Worm (Caenorhabditis elegans) whole organism, late embryonic: Measurements from ENCODE around the gene anmt-2.

Experiments used
- C08G9.2 ChIP-seq: sonication (generic microtip); optimal IDR thresholded peaks from 2 replicates; lab custom pipeline; 2016; ENCODE audit warnings: mild to moderate bottlenecking, missing genetic modification characterization, moderate library complexity, missing compliant biosample characterization
- C38D4.7 ChIP-seq: fragments of 200-800 bp; sonication (Bioruptor generic); optimal IDR thresholded peaks from 2 replicates; lab custom pipeline; 2018; ENCODE audit warnings: mild to moderate bottlenecking, missing genetic modification characterization, moderate library complexity, missing compliant biosample characterization
- K02D7.2 ChIP-seq: sonication (generic microtip); optimal IDR thresholded peaks from 2 replicates; lab custom pipeline; 2017; ENCODE audit warnings: mild to moderate bottlenecking, missing genetic modification characterization, missing compliant biosample characterization
- K09A11.1 ChIP-seq: sonication (generic microtip); optimal IDR thresholded peaks from 2 replicates; lab custom pipeline; 2017; ENCODE audit warnings: antibody characterized with exemption, mild to moderate bottlenecking, missing genetic modification characterization, missing compliant biosample characterization; ENCODE audit not compliant: insufficient read depth
- T23F11.4 ChIP-seq: fragments of 200-800 bp; sonication (Bioruptor generic); optimal IDR thresholded peaks from 2 replicates; lab custom pipeline; 2018; ENCODE audit warnings: mild to moderate bottlenecking, missing genetic modification characterization, missing compliant biosample characterization
- Y22D7AL.16 ChIP-seq: sonication (generic microtip); optimal IDR thresholded peaks from 2 replicates; lab custom pipeline; 2016; ENCODE audit warnings: missing genetic modification characterization, missing compliant biosample characterization
- ahr-1 ChIP-seq: sonication (generic microtip); optimal IDR thresholded peaks from 2 replicates; lab custom pipeline; 2016; ENCODE audit warnings: missing genetic modification characterization, missing compliant biosample characterization
- ama-1 ChIP-seq: fragments of 150-350 bp; optimal IDR thresholded peaks from 2 replicates; lab custom pipeline; 2014
- ceh-14 ChIP-seq: sonication (generic microtip); optimal IDR thresholded peaks from 2 replicates; lab custom pipeline; 2016; ENCODE audit warnings: missing genotype, missing genetic modification characterization, missing compliant biosample characterization
- ceh-19 ChIP-seq: fragments of 200-800 bp; sonication (Bioruptor generic); optimal IDR thresholded peaks from 2 replicates; lab custom pipeline; 2018; ENCODE audit warnings: mild to moderate bottlenecking, missing genetic modification characterization, missing compliant biosample characterization
- ceh-2 ChIP-seq: sonication (generic microtip); optimal IDR thresholded peaks from 2 replicates; lab custom pipeline; 2016; ENCODE audit warnings: missing genotype, missing genetic modification characterization, missing compliant biosample characterization
- ceh-31 ChIP-seq: sonication (generic microtip); optimal IDR thresholded peaks from 2 replicates; lab custom pipeline; 2016; ENCODE audit warnings: missing genetic modification characterization, missing compliant biosample characterization
- ceh-34 ChIP-seq: sonication (generic microtip); optimal IDR thresholded peaks from 2 replicates; lab custom pipeline; 2016; ENCODE audit warnings: mild to moderate bottlenecking, missing genetic modification characterization, missing compliant biosample characterization
- ceh-48 ChIP-seq: sonication (generic microtip); optimal IDR thresholded peaks from 2 replicates; lab custom pipeline; 2016; ENCODE audit warnings: missing genetic modification characterization, inconsistent platforms, missing compliant biosample characterization
- dmd-4 ChIP-seq: sonication (generic microtip); optimal IDR thresholded peaks from 2 replicates; lab custom pipeline; 2016; ENCODE audit warnings: borderline replicate concordance, missing genetic modification characterization, missing compliant biosample characterization
- dve-1 ChIP-seq: sonication (generic microtip); optimal IDR thresholded peaks from 2 replicates; lab custom pipeline; 2017; ENCODE audit warnings: antibody characterized with exemption, mild to moderate bottlenecking, missing genetic modification characterization, missing compliant biosample characterization
- elt-2 ChIP-seq: sonication (generic microtip); optimal IDR thresholded peaks from 2 replicates; lab custom pipeline; 2016; ENCODE audit warnings: missing genetic modification reagents, missing genetic modification characterization, missing compliant biosample characterization
- elt-4 ChIP-seq: sonication (generic microtip); optimal IDR thresholded peaks from 2 replicates; lab custom pipeline; 2016; ENCODE audit warnings: missing genetic modification characterization, missing compliant biosample characterization
- ets-4 ChIP-seq: sonication (generic microtip); optimal IDR thresholded peaks from 2 replicates; lab custom pipeline; 2016; ENCODE audit warnings: missing genetic modification characterization, missing compliant biosample characterization
- fkh-10 ChIP-seq: fragments of 150-350 bp; optimal IDR thresholded peaks from 2 replicates; lab custom pipeline; 2014; ENCODE audit warnings: missing biosample characterization, missing genetic modification reagents, missing genetic modification characterization
- gmeb-2 ChIP-seq: sonication (generic microtip); optimal IDR thresholded peaks from 2 replicates; lab custom pipeline; 2016; ENCODE audit warnings: missing genetic modification characterization, inconsistent platforms, missing compliant biosample characterization
- hlh-13 ChIP-seq: fragments of 200-800 bp; sonication (Bioruptor generic); optimal IDR thresholded peaks from 2 replicates; lab custom pipeline; 2018; ENCODE audit warnings: mild to moderate bottlenecking, missing genetic modification characterization, missing compliant biosample characterization
- hlh-30 ChIP-seq: sonication (generic microtip); optimal IDR thresholded peaks from 2 replicates; lab custom pipeline; 2017; ENCODE audit warnings: antibody characterized with exemption, missing genetic modification characterization, missing compliant biosample characterization; ENCODE audit not compliant: insufficient read depth
- hlh-6 ChIP-seq: sonication (generic microtip); optimal IDR thresholded peaks from 2 replicates; lab custom pipeline; 2016; ENCODE audit warnings: missing genotype, missing genetic modification characterization, missing compliant biosample characterization
- madf-2 ChIP-seq: sonication (generic microtip); optimal IDR thresholded peaks from 2 replicates; lab custom pipeline; 2017; ENCODE audit warnings: missing genetic modification characterization, missing compliant biosample characterization
- nfya-1 ChIP-seq: sonication (generic microtip); optimal IDR thresholded peaks from 2 replicates; lab custom pipeline; 2017; ENCODE audit warnings: missing genetic modification characterization, mild to moderate bottlenecking, missing compliant biosample characterization, antibody characterized with exemption, moderate library complexity
- odd-2 ChIP-seq: sonication (generic microtip); optimal IDR thresholded peaks from 2 replicates; lab custom pipeline; 2017; ENCODE audit warnings: antibody characterized with exemption, mild to moderate bottlenecking, missing genetic modification characterization, missing compliant biosample characterization
- pag-3 ChIP-seq: sonication (generic microtip); optimal IDR thresholded peaks from 2 replicates; lab custom pipeline; 2016; ENCODE audit warnings: missing compliant biosample characterization, missing genetic modification characterization, borderline replicate concordance
- pat-9 ChIP-seq: fragments of 200-800 bp; sonication (Bioruptor generic); optimal IDR thresholded peaks from 2 replicates; lab custom pipeline; 2018; ENCODE audit warnings: mild to moderate bottlenecking, missing genetic modification characterization, moderate library complexity, missing compliant biosample characterization
- pax-1 ChIP-seq: fragments of 150-350 bp; optimal IDR thresholded peaks from 2 replicates; lab custom pipeline; 2014; ENCODE audit warnings: missing biosample characterization, missing genetic modification characterization
- pqm-1 ChIP-seq: sonication (generic microtip); optimal IDR thresholded peaks from 2 replicates; lab custom pipeline; 2016; ENCODE audit warnings: missing genetic modification characterization, missing compliant biosample characterization
- pros-1 ChIP-seq: fragments of 150-350 bp; optimal IDR thresholded peaks from 2 replicates; lab custom pipeline; 2014; ENCODE audit warnings: missing biosample characterization, missing genetic modification reagents, missing genetic modification characterization
- ref-2 ChIP-seq: sonication (generic microtip); optimal IDR thresholded peaks from 2 replicates; lab custom pipeline; 2016; ENCODE audit warnings: missing genetic modification characterization, missing compliant biosample characterization
- rnt-1 ChIP-seq: sonication (generic microtip); optimal IDR thresholded peaks from 2 replicates; lab custom pipeline; 2016; ENCODE audit warnings: missing genetic modification characterization, missing compliant biosample characterization
- sdc-2 ChIP-seq: sonication (generic microtip); optimal IDR thresholded peaks from 2 replicates; lab custom pipeline; 2016; ENCODE audit warnings: missing genotype, missing genetic modification characterization, missing compliant biosample characterization
- sox-2 ChIP-seq: fragments of 200-800 bp; sonication (Bioruptor generic); IDR thresholded peaks from 2 replicates; pipeline ENCODE4 v1.3.6; 2022; ENCODE audit warnings: missing genetic modification reagents, missing genetic modification characterization, missing compliant biosample characterization
- syd-9 ChIP-seq: sonication (generic microtip); optimal IDR thresholded peaks from 2 replicates; lab custom pipeline; 2016; ENCODE audit warnings: mild to moderate bottlenecking, missing genetic modification characterization, moderate library complexity, missing compliant biosample characterization
- tbx-2 ChIP-seq: sonication (generic microtip); optimal IDR thresholded peaks from 2 replicates; lab custom pipeline; 2016; ENCODE audit warnings: missing genetic modification characterization, missing compliant biosample characterization
- tbx-7 ChIP-seq: sonication (generic microtip); optimal IDR thresholded peaks from 2 replicates; lab custom pipeline; 2016; ENCODE audit warnings: missing genotype, missing genetic modification characterization, missing compliant biosample characterization
- ttx-3 ChIP-seq: sonication (generic microtip); optimal IDR thresholded peaks from 2 replicates; lab custom pipeline; 2016; ENCODE audit warnings: missing genetic modification reagents, missing genetic modification characterization, missing compliant biosample characterization
- unc-3 ChIP-seq, 2 experiments: fragments of 200-800 bp in 1 of 2; sonication (Bioruptor generic) in 1 of 2; sonication (generic microtip) in 1 of 2; conservative IDR thresholded peaks in 1 of 2; optimal IDR thresholded peaks in 1 of 2; 2 replicates each; pipeline versions ENCODE4 v1.3.6 to Lab custom; 2016 to 2022; ENCODE audit warnings: missing compliant biosample characterization in 2 of 2, missing genetic modification characterization in 2 of 2, missing genetic modification reagents in 1 of 2
- unc-42 ChIP-seq: sonication (generic microtip); optimal IDR thresholded peaks from 2 replicates; lab custom pipeline; 2016; ENCODE audit warnings: missing genotype, missing genetic modification characterization, missing compliant biosample characterization
- ztf-16 ChIP-seq: sonication (generic microtip); optimal IDR thresholded peaks from 2 replicates; lab custom pipeline; 2017; ENCODE audit warnings: missing genetic modification characterization, missing compliant biosample characterization

The anmt-2 gene

DNA sequence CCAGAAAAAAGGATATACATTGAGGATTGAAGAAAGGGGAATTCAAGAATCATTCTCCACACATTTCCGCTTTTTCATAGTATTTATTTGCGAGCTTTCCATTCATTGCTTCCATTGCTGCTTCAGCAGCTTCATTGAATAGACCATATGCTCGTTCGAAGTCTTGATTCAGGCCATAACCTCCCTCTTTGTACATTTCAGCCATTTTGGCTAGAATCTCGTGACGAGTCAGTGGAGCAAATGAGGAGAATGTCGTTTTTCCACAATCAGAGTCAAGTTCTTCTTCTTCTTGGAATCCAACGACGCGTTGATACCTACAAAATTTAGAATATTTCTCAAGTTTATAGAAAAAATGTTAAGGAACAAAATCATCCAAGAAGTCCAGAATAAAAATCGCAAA lies 7.7 kb upstream of the anmt-2 start:
- TF ChIP-seq sdc-2 (no peak), syd-9 (tag; lab: Kevin White, UChicago) (no peak), pat-9 (tag; lab: Kevin White, UChicago) (no peak), hlh-30 (no peak)

DNA sequence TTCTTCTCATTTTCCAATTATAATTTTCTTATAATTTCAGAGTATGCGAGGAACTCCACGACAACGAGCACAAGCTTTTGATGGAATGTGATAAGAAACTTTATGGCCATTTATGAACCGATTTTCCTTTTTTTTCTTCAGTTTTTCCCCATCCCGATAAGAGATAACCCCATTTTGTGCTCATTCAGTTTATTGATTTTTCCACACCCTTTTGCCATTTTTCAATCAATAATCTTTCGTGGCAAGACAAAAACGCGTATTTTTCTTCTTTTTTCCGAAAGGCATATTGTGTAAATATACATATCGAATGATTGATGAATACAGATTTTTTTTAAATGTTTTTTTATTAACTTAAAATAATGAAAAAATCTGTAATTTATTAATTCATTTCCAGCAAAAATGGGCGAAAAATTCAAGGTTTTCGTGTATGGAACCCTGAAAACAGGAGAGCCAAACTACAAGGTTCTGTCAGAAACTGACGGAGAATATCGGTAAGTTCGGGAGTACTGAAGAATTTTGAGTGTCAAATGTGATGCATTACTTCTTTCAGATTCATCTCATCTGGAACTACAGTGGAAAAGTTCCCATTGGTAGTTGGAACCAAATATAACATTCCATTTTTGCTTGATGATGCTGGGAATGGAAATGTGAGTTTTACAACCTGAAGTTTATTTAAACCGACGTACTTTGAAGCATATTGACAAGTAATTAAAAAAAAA lies 6.9 kb upstream of the anmt-2 start, which contains the start of gene F42A10.9:
F42A10.9 (plus strand) TSS at position 321 of the 719 bp plus-strand sequence.
- peak; percentile 18 for TF ChIP-seq elt-2
- TF ChIP-seq ceh-31 (tag; lab: Kevin White, UChicago): no peak

DNA sequence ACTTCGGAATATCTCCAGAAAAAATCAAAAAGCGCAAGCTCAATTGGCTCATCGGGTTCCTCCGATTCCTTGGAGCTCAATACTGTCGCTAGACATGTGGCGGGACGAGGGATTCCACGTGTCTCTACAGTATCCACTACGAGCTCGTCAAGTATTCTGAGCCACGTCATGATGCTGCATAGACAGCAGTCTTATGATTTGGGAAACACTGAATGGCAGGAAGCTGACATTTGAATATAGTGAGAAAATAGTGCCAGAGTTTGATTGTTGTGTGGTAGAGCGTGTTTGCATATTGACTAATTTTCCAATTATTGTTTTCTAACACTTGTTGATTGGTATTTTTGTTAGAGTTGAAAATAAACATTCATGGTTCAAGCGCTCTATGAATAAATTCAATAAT lies 5.8 kb upstream of the anmt-2 start:
- no peak for TF ChIP-seq ttx-3
- no peak for TF ChIP-seq sox-2 (GFP tag; lab: Robert Waterston, UW)
- TF ChIP-seq tbx-7 (tag; lab: Kevin White, UChicago): no peak
- no peak for TF ChIP-seq pqm-1
- no peak for TF ChIP-seq ceh-48 (tag; lab: Kevin White, UChicago)
- TF ChIP-seq ceh-34: no peak
- no peak for TF ChIP-seq ceh-2 (tag; lab: Kevin White, UChicago)
- no peak for TF ChIP-seq nfya-1 (tag; lab: Kevin White, UChicago)
- no peak for TF ChIP-seq pag-3
- no peak for TF ChIP-seq K02D7.2 (tag; lab: Kevin White, UChicago)
- TF ChIP-seq Y22D7AL.16 (tag; lab: Kevin White, UChicago): no peak
- TF ChIP-seq gmeb-2 (tag; lab: Kevin White, UChicago): no peak
- no peak for TF ChIP-seq rnt-1
- TF ChIP-seq ceh-14 (tag; lab: Kevin White, UChicago): no peak
- no peak for TF ChIP-seq unc-3 (GFP tag; conservative IDR thresholded peaks at IDR 0.05; lab: Robert Waterston, UW)
- no peak for TF ChIP-seq unc-3 (tag; optimal IDR thresholded peaks at IDR 0.05; lab: Kevin White, UChicago)
- TF ChIP-seq madf-2 (tag; lab: Kevin White, UChicago): no peak
- no peak for TF ChIP-seq syd-9 (tag; lab: Kevin White, UChicago)
- no peak for TF ChIP-seq odd-2 (tag; lab: Kevin White, UChicago)
- no peak for TF ChIP-seq elt-4 (tag; lab: Kevin White, UChicago)

DNA sequence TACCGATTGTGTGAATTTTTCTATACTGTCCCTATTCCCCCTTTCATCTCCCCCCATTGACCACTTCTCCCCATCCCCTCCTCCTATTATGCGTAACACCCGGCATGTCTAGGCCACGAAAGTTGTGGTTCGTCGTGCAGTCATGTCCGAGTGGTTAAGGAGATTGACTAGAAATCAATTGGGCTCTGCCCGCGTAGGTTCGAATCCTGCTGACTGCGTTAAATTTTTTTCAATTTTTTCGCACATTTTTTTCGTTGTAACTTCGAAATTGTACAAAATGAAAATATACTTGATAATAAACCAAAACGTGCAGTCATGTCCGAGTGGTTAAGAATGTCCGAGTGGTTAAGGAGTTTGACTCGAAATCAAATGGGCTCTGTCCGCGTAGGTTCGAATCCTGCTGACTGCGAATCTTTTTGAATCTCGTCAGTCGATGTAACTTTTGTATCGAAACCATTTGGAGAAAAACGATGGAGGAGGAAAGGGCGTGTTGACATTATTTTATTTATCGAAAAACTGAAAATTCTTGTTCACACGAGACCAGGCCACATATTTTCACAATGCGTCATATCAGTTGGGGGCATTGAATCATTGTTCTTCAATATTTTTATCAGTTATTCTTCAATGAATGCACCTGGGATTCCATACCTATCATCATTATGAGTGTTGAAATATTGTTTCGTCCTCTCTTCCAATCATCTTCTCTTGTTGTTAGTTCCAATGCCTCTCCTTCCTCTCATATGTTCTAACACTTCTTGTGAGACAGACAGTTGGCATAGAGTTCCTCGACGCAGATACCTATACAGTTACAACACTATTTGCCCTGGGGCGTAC lies 1.3 kb upstream of the anmt-2 start, which contains the start of gene nfm-1:
nfm-1 (plus strand) TSS at position 812 of the 834 bp plus-strand sequence.
- peak; percentile 31 for TF ChIP-seq ahr-1 (tag; lab: Kevin White, UChicago)
- TF ChIP-seq pros-1 (tag; lab: Kevin White, UChicago): peak; percentile 4
- peak; percentile 77 for TF ChIP-seq ztf-16 (tag; lab: Kevin White, UChicago)
- no peak for TF ChIP-seq fkh-10 (GFP tag; lab: Kevin White, UChicago)
- TF ChIP-seq pax-1 (tag; lab: Kevin White, UChicago): no peak
- TF ChIP-seq pag-3: no peak
- peak; percentile 77 for TF ChIP-seq sox-2 (GFP tag; lab: Robert Waterston, UW)
- TF ChIP-seq hlh-6: peak; percentile 26
- TF ChIP-seq ets-4 (tag; lab: Kevin White, UChicago): no peak
- peak; percentile 19 for TF ChIP-seq ceh-34
- peak; percentile 21 for TF ChIP-seq dmd-4 (tag; lab: Kevin White, UChicago)
- TF ChIP-seq tbx-2 (tag; lab: Kevin White, UChicago): peak; percentile 58
- TF ChIP-seq C38D4.7 (GFP tag; lab: Kevin White, UChicago): peak; percentile 82
- TF ChIP-seq ama-1: no peak
- TF ChIP-seq tbx-7 (tag; lab: Kevin White, UChicago): no peak
- peak; percentile 64 for TF ChIP-seq ref-2 (tag; lab: Kevin White, UChicago)
- peak; percentile 76 for TF ChIP-seq T23F11.4 (GFP tag; lab: Kevin White, UChicago)
- no peak for TF ChIP-seq elt-4 (tag; lab: Kevin White, UChicago)
- peak; percentile 77 for TF ChIP-seq ceh-48 (tag; lab: Kevin White, UChicago)
- peak; percentile 64 for TF ChIP-seq dve-1
- peak; percentile 40 for TF ChIP-seq hlh-13 (GFP tag; lab: Kevin White, UChicago)
- TF ChIP-seq unc-42 (tag; lab: Kevin White, UChicago): peak; percentile 25
- peak; percentile 66 for TF ChIP-seq Y22D7AL.16 (tag; lab: Kevin White, UChicago)
- peak; percentile 87 for TF ChIP-seq ceh-19 (GFP tag; lab: Kevin White, UChicago)
- TF ChIP-seq K09A11.1 (tag; lab: Kevin White, UChicago): peak; percentile 82
- TF ChIP-seq C08G9.2: peak; percentile 37
- TF ChIP-seq ceh-2 (tag; lab: Kevin White, UChicago): peak; percentile 25
